Fruit fly (Drosophila melanogaster) whole organism, adult: ENCODE measurements around the gene CG9547.

ENCODE experiments used
- CG33017 ChIP-seq: fragments of 200-800 bp; sonication (Bioruptor generic); optimal IDR thresholded peaks from 2 replicates; lab custom pipeline; 2018; ENCODE audit warnings: missing biosample characterization, mild to moderate bottlenecking, missing genetic modification characterization, moderate library complexity
- CG5204 ChIP-seq: fragments of 200-800 bp; sonication (Bioruptor generic); optimal IDR thresholded peaks from 2 replicates; lab custom pipeline; 2016; ENCODE audit warnings: missing biosample characterization, missing genetic modification characterization
- Hr96 ChIP-seq: fragments of 200-800 bp; sonication (Bioruptor generic); optimal IDR thresholded peaks from 2 replicates; lab custom pipeline; 2016; ENCODE audit warnings: missing biosample characterization, missing genetic modification characterization
- Mnt ChIP-seq: fragments of 200-800 bp; sonication (Bioruptor generic); optimal IDR thresholded peaks from 2 replicates; lab custom pipeline; 2016; ENCODE audit warnings: missing biosample characterization, mild to moderate bottlenecking, missing genetic modification characterization
- pad ChIP-seq: fragments of 200-800 bp; sonication (Bioruptor generic); optimal IDR thresholded peaks from 3 replicates; lab custom pipeline; 2017; ENCODE audit warnings: missing biosample characterization, missing genetic modification characterization, mild to moderate bottlenecking, moderate library complexity, missing genetic modification reagents

DNA sequence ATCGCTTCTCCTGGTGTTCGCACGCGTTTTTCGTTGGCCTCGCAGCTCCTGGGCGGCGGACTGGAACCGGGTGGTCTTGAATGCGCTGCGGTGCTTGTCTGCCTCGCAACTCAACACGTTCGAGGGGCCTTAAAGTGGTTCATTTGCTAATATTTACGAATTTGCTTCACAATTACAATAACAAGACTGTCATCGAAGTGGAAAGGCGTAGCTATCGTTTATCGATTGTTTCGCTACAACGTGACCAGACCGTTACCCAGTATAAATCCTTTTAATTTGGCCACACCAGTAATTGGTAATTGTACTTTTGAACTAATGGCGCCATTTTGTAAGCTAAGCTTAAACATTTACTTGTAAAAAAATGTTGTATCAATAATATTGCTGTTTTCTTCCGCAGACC, 17.6 kb downstream of the CG9547 start, which contains the start of gene CG9536:
- TF ChIP-seq Mnt (GFP tag; lab: Kevin White, UChicago) (no peak), pad (no peak), CG33017 (tag; lab: Kevin White, UChicago) (no peak), CG5204 (GFP tag; lab: Kevin White, UChicago) (no peak), Hr96 (no peak)
